Fruit fly (Drosophila melanogaster) whole organism, embryonic: ENCODE data around the gene CG14269.

Experiments used
- B-H1 ChIP-seq: fragments of 200-800 bp; sonication (Bioruptor generic); IDR thresholded peaks from 3 replicates; pipeline ENCODE4 v1.3.6; 2022; ENCODE audit warnings: missing biosample characterization, missing genetic modification characterization
- CG31224 ChIP-seq: fragments of 200-800 bp; sonication (Bioruptor generic); IDR thresholded peaks from 2 replicates; pipeline ENCODE4 v1.3.6; 2022; ENCODE audit warnings: missing biosample characterization, missing genetic modification characterization
- CG7745 ChIP-seq: fragments of 200-800 bp; sonication (Bioruptor generic); optimal IDR thresholded peaks from 2 replicates; lab custom pipeline; 2018; ENCODE audit warnings: missing biosample characterization, mild to moderate bottlenecking, missing genetic modification characterization, moderate library complexity
- Myb ChIP-seq: fragments of 200-800 bp; sonication (Bioruptor generic); optimal IDR thresholded peaks from 2 replicates; lab custom pipeline; 2016; ENCODE audit warnings: missing biosample characterization, missing genetic modification characterization
- chif ChIP-seq, 2 experiments: fragments of 200-800 bp; sonication (Bioruptor generic); optimal IDR thresholded peaks; 3 replicates each; lab custom pipeline; 2016; ENCODE audit warnings: missing biosample characterization in 2 of 2, missing genetic modification characterization in 2 of 2
- luna ChIP-seq: fragments of 200-800 bp; sonication (Bioruptor generic); optimal IDR thresholded peaks from 2 replicates; lab custom pipeline; 2016; ENCODE audit warnings: missing biosample characterization, missing genetic modification characterization
- wdn ChIP-seq: fragments of 200-800 bp; sonication (Bioruptor generic); IDR thresholded peaks from 2 replicates; pipeline ENCODE4 v1.3.6; 2022; ENCODE audit warnings: missing biosample characterization, missing genetic modification characterization

DNA sequence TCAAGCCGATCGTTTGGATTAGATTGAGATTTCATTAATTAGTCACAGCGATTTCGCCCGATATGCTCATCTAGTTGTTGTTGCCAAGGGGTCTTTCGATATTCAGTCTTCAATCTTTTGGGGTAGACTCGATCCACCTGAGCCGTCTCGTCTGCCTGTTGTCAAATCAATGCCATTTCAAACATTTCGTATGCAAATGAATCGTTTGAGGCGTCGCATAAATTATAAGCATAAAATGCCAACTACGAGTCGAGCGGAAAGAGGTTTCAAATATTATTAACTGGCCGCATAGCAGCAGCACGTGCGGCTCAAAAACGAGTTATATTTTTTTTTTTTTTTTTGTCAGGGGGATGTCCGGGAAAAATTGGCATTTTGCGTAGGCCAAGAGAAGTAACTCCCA, 24.2 kb downstream of the CG14269 start:
- no peak for TF ChIP-seq CG31224 (GFP tag; lab: Robert Waterston, UW)
- TF ChIP-seq B-H1 (GFP tag; lab: Robert Waterston, UW), result no peak
- TF ChIP-seq wdn (GFP tag; lab: Robert Waterston, UW), result no peak
- no peak for TF ChIP-seq CG7745 (tag; lab: Kevin White, UChicago)
- no peak for TF ChIP-seq luna (GFP tag; lab: Kevin White, UChicago)
- no peak for TF ChIP-seq chif (GFP tag; optimal IDR thresholded peaks at IDR 0.05; lab: Kevin White, UChicago)
- TF ChIP-seq Myb (GFP tag; lab: Kevin White, UChicago), result no peak
